Fruit fly (Drosophila melanogaster) whole organism, embryonic: ENCODE data around the gene dod.

ENCODE experiments used
- Bgb ChIP-seq: fragments of 200-800 bp; sonication (Bioruptor generic); IDR thresholded peaks from 2 replicates; pipeline ENCODE4 v1.3.6; 2022; ENCODE audit warnings: missing biosample characterization, missing genetic modification characterization; ENCODE audit not compliant: partially characterized antibody
- BtbVII ChIP-seq: fragments of 200-800 bp; sonication (Bioruptor generic); optimal IDR thresholded peaks from 3 replicates; lab custom pipeline; 2017; ENCODE audit warnings: missing biosample characterization, mild to moderate bottlenecking, missing genetic modification characterization
- CG10147 ChIP-seq: fragments of 200-800 bp; sonication (Bioruptor generic); optimal IDR thresholded peaks from 2 replicates; lab custom pipeline; 2019; ENCODE audit warnings: missing biosample characterization, mild to moderate bottlenecking, missing genetic modification characterization, moderate library complexity
- CG1233 ChIP-seq: fragments of 200-800 bp; sonication (Bioruptor generic); optimal IDR thresholded peaks from 4 replicates; lab custom pipeline; 2018; ENCODE audit warnings: missing biosample characterization, mild to moderate bottlenecking, missing genetic modification characterization
- CG13424 ChIP-seq: fragments of 200-800 bp; sonication (Bioruptor generic); optimal IDR thresholded peaks from 2 replicates; lab custom pipeline; 2019; ENCODE audit warnings: missing biosample characterization, mild to moderate bottlenecking, missing genetic modification characterization, moderate library complexity
- CG15073 ChIP-seq: fragments of 200-800 bp; sonication (Bioruptor generic); optimal IDR thresholded peaks from 2 replicates; lab custom pipeline; 2016; ENCODE audit warnings: missing biosample characterization, missing genetic modification characterization
- CG1529 ChIP-seq: fragments of 200-800 bp; sonication (Bioruptor generic); optimal IDR thresholded peaks from 3 replicates; lab custom pipeline; 2018; ENCODE audit warnings: missing biosample characterization, missing genetic modification characterization
- CG1603 ChIP-seq: fragments of 200-800 bp; sonication (Bioruptor generic); optimal IDR thresholded peaks from 2 replicates; lab custom pipeline; 2019; ENCODE audit warnings: missing biosample characterization, mild to moderate bottlenecking, missing genetic modification characterization, moderate library complexity
- CG1647 ChIP-seq: fragments of 200-800 bp; sonication (Bioruptor generic); optimal IDR thresholded peaks from 3 replicates; lab custom pipeline; 2016; ENCODE audit warnings: missing biosample characterization, missing genetic modification characterization
- CG17568 ChIP-seq: fragments of 200-800 bp; sonication (Bioruptor generic); optimal IDR thresholded peaks from 2 replicates; lab custom pipeline; 2018; ENCODE audit warnings: missing biosample characterization, mild to moderate bottlenecking, missing genetic modification characterization, moderate library complexity
- CG17912 ChIP-seq: fragments of 200-800 bp; sonication (Bioruptor generic); optimal IDR thresholded peaks from 2 replicates; lab custom pipeline; 2018; ENCODE audit warnings: missing biosample characterization, mild to moderate bottlenecking, missing genetic modification characterization
- CG1792 ChIP-seq: fragments of 200-800 bp; sonication (Bioruptor generic); optimal IDR thresholded peaks from 2 replicates; lab custom pipeline; 2016; ENCODE audit warnings: missing biosample characterization, missing genetic modification characterization
- CG2116 ChIP-seq: fragments of 200-800 bp; sonication (Bioruptor generic); optimal IDR thresholded peaks from 3 replicates; lab custom pipeline; 2018; ENCODE audit warnings: missing biosample characterization, mild to moderate bottlenecking, missing genetic modification characterization
- CG2129 ChIP-seq: fragments of 200-800 bp; sonication (Bioruptor generic); IDR thresholded peaks from 2 replicates; pipeline ENCODE4 v1.3.6; 2022; ENCODE audit warnings: missing biosample characterization, missing genetic modification characterization; ENCODE audit not compliant: partially characterized antibody
- CG31224 ChIP-seq: fragments of 200-800 bp; sonication (Bioruptor generic); IDR thresholded peaks from 2 replicates; pipeline ENCODE4 v1.3.6; 2022; ENCODE audit warnings: missing biosample characterization, missing genetic modification characterization
- CG3163 ChIP-seq: fragments of 200-800 bp; sonication (Bioruptor generic); optimal IDR thresholded peaks from 3 replicates; lab custom pipeline; 2016; ENCODE audit warnings: missing biosample characterization, missing genetic modification characterization
- CG32532 ChIP-seq: fragments of 200-800 bp; sonication (Bioruptor generic); IDR thresholded peaks from 2 replicates; pipeline ENCODE4 v1.3.6; 2022; ENCODE audit warnings: missing biosample characterization, missing genetic modification characterization
- CG3281 ChIP-seq: fragments of 200-800 bp; sonication (Bioruptor generic); optimal IDR thresholded peaks from 3 replicates; lab custom pipeline; 2017; ENCODE audit warnings: missing biosample characterization, mild to moderate bottlenecking, missing genetic modification characterization
- CG4707 ChIP-seq: fragments of 200-800 bp; sonication (Bioruptor generic); optimal IDR thresholded peaks from 2 replicates; lab custom pipeline; 2018; ENCODE audit warnings: missing biosample characterization, mild to moderate bottlenecking, missing genetic modification characterization, moderate library complexity
- CG6689 ChIP-seq: fragments of 200-800 bp; sonication (Bioruptor generic); IDR thresholded peaks from 2 replicates; pipeline ENCODE4 v1.3.6; 2022; ENCODE audit warnings: missing biosample characterization, missing genetic modification characterization
- CG8924 ChIP-seq: fragments of 200-800 bp; optimal IDR thresholded peaks from 3 replicates; lab custom pipeline; 2019; ENCODE audit warnings: missing biosample characterization, mild to moderate bottlenecking, missing genetic modification characterization, moderate library complexity
- Dek ChIP-seq: fragments of 200-800 bp; sonication (Bioruptor generic); optimal IDR thresholded peaks from 3 replicates; lab custom pipeline; 2019; ENCODE audit warnings: missing biosample characterization, mild to moderate bottlenecking, missing genetic modification characterization, moderate library complexity
- Elba2 ChIP-seq: fragments of 200-800 bp; sonication (Bioruptor generic); optimal IDR thresholded peaks from 3 replicates; lab custom pipeline; 2016; ENCODE audit warnings: missing biosample characterization, missing genetic modification characterization
- Fer1 ChIP-seq: fragments of 200-800 bp; sonication (Bioruptor generic); optimal IDR thresholded peaks from 2 replicates; lab custom pipeline; 2017; ENCODE audit warnings: missing biosample characterization, mild to moderate bottlenecking, missing genetic modification characterization
- Gug ChIP-seq: fragments of 200-800 bp; sonication (Bioruptor generic); IDR thresholded peaks from 4 replicates; pipeline ENCODE4 v1.3.6; 2022; ENCODE audit warnings: missing biosample characterization, missing genetic modification characterization
- H15 ChIP-seq: fragments of 200-800 bp; sonication (Bioruptor generic); IDR thresholded peaks from 3 replicates; pipeline ENCODE4 v1.3.6; 2022; ENCODE audit warnings: missing biosample characterization, missing genetic modification characterization
- Max ChIP-seq: fragments of 200-800 bp; sonication (Bioruptor generic); optimal IDR thresholded peaks from 2 replicates; lab custom pipeline; 2016; ENCODE audit warnings: missing biosample characterization, mild to moderate bottlenecking, missing genetic modification characterization
- NC2α ChIP-seq: fragments of 200-800 bp; sonication (Bioruptor generic); optimal IDR thresholded peaks from 2 replicates; lab custom pipeline; 2016; ENCODE audit warnings: missing biosample characterization, missing genetic modification characterization
- Sox100B ChIP-seq: fragments of 200-800 bp; sonication (Bioruptor generic); optimal IDR thresholded peaks from 3 replicates; lab custom pipeline; 2018; ENCODE audit warnings: missing biosample characterization, mild to moderate bottlenecking, missing genetic modification characterization
- Taf1 ChIP-seq: fragments of 200-800 bp; sonication (Bioruptor generic); IDR thresholded peaks from 2 replicates; pipeline ENCODE4 v1.3.6; 2022; ENCODE audit warnings: missing biosample characterization, missing genetic modification characterization
- Trl ChIP-seq, 3 experiments: fragments of >200 bp in 2 of 3; fragments of 200-800 bp in 1 of 3; sonication (Bioruptor generic) in 1 of 3; optimal IDR thresholded peaks; 2 replicates in 1 of 3; 3 replicates in 2 of 3; lab custom pipeline; 2016 to 2017; ENCODE audit warnings: missing biosample characterization in 1 of 3, missing genetic modification characterization in 1 of 3
- Xbp1 ChIP-seq: fragments of 200-800 bp; sonication (Bioruptor generic); optimal IDR thresholded peaks from 3 replicates; lab custom pipeline; 2016; ENCODE audit warnings: missing biosample characterization, mild to moderate bottlenecking, missing genetic modification characterization
- bowl ChIP-seq: fragments of 200-800 bp; sonication (Bioruptor generic); IDR thresholded peaks from 2 replicates; pipeline ENCODE4 v1.3.6; 2022; ENCODE audit warnings: missing biosample characterization, missing genetic modification characterization
- br ChIP-seq: fragments of >200 bp; optimal IDR thresholded peaks from 2 replicates; lab custom pipeline; 2017
- chinmo ChIP-seq: fragments of 200-800 bp; sonication (Bioruptor generic); IDR thresholded peaks from 4 replicates; pipeline ENCODE4 v1.3.6; 2022; ENCODE audit warnings: missing biosample characterization, missing genetic modification characterization; ENCODE audit not compliant: partially characterized antibody
- disco-r ChIP-seq: fragments of 200-800 bp; sonication (Bioruptor generic); optimal IDR thresholded peaks from 2 replicates; lab custom pipeline; 2016; ENCODE audit warnings: missing biosample characterization, missing genetic modification characterization
- eve ChIP-seq, 2 experiments: fragments of >200 bp; optimal IDR thresholded peaks; 2 replicates each; lab custom pipeline; 2017; ENCODE audit warnings: missing biosample characterization in 2 of 2, missing genetic modification characterization in 2 of 2
- fru ChIP-seq: fragments of >200 bp; optimal IDR thresholded peaks from 2 replicates; lab custom pipeline; 2017
- insv ChIP-seq, 2 experiments: fragments of 200-800 bp; sonication (Bioruptor generic); optimal IDR thresholded peaks; 3 replicates each; lab custom pipeline; 2016 to 2018; ENCODE audit warnings: missing biosample characterization in 2 of 2, missing genetic modification characterization in 2 of 2
- klu ChIP-seq: fragments of 200-800 bp; sonication (Bioruptor generic); IDR thresholded peaks from 2 replicates; pipeline ENCODE4 v1.3.6; 2022; ENCODE audit warnings: missing biosample characterization, missing genetic modification characterization
- lab ChIP-seq: fragments of 200-800 bp; sonication (Bioruptor generic); optimal IDR thresholded peaks from 3 replicates; lab custom pipeline; 2017; ENCODE audit warnings: missing biosample characterization, missing genetic modification characterization, mild to moderate bottlenecking, moderate library complexity, missing genetic modification reagents
- lmd ChIP-seq: fragments of 200-800 bp; sonication (Bioruptor generic); IDR thresholded peaks from 2 replicates; pipeline ENCODE4 v1.3.6; 2022; ENCODE audit warnings: missing biosample characterization, missing genetic modification characterization
- mirr ChIP-seq: fragments of 200-800 bp; sonication (Bioruptor generic); optimal IDR thresholded peaks from 3 replicates; lab custom pipeline; 2018; ENCODE audit warnings: missing biosample characterization, mild to moderate bottlenecking, missing genetic modification characterization
- nau ChIP-seq: fragments of 200-800 bp; sonication (Bioruptor generic); optimal IDR thresholded peaks from 3 replicates; lab custom pipeline; 2017; ENCODE audit warnings: missing biosample characterization, mild to moderate bottlenecking, missing genetic modification characterization, missing genetic modification reagents
- nom ChIP-seq: fragments of 200-800 bp; sonication (Bioruptor generic); optimal IDR thresholded peaks from 2 replicates; lab custom pipeline; 2017; ENCODE audit warnings: missing biosample characterization, missing genetic modification characterization, mild to moderate bottlenecking, moderate library complexity, missing genetic modification reagents
- oc ChIP-seq: fragments of 200-800 bp; sonication (Bioruptor generic); optimal IDR thresholded peaks from 2 replicates; lab custom pipeline; 2018; ENCODE audit warnings: missing biosample characterization, mild to moderate bottlenecking, missing genetic modification characterization, moderate library complexity
- slp2 ChIP-seq: fragments of 200-800 bp; sonication (Bioruptor generic); optimal IDR thresholded peaks from 2 replicates; lab custom pipeline; 2016; ENCODE audit warnings: missing biosample characterization, missing genetic modification characterization
- stwl ChIP-seq: fragments of 200-800 bp; sonication (Bioruptor generic); optimal IDR thresholded peaks from 3 replicates; lab custom pipeline; 2018; ENCODE audit warnings: missing biosample characterization, mild to moderate bottlenecking, missing genetic modification characterization, moderate library complexity
- tll ChIP-seq, 2 experiments: fragments of 200-800 bp in 1 of 2; fragments of >200 bp in 1 of 2; sonication (Bioruptor generic) in 1 of 2; optimal IDR thresholded peaks; 2 replicates each; lab custom pipeline; 2017 to 2019; ENCODE audit warnings: missing biosample characterization in 2 of 2, missing genetic modification characterization in 2 of 2, mild to moderate bottlenecking in 1 of 2, moderate library complexity in 1 of 2

dod gene

DNA sequence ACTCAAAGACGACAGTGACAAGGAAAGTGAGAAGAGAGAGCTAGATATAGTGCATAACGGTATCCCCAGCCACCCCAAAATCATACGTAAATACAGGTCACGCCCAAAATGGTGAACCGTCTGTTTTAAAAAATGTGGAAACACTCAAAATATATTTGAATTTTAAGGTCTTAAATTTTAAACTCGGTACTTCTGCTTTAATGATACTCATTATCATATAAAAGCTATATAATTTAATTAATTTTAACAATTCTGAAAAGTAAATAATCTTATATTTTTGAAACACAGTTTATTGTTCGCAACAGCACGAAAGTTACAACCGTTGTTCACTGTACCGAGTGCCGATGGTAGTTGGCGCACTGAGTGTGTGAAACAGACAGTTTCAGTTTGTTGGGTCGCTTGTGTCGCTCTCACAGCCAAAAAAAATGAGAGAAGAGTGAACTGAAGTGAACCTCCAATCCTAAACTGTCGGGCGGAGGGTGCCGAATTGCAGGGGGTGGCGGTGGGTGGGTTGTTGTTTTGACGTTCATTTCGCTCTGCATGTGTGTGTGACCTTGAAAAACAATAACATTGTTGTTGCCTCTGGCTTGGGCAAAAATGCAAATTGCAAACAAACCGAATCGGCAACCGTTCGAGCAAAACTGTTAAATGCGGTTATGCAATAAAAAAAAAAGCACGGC lies 21.3 kb downstream of the dod start (continued):
- TF ChIP-seq BtbVII (GFP tag; lab: Kevin White, UChicago) = peak; percentile 93
- TF ChIP-seq CG10147 (GFP tag; lab: Kevin White, UChicago) = peak; percentile 93
- TF ChIP-seq CG1792 (GFP tag; lab: Kevin White, UChicago) = no peak
- TF ChIP-seq fru (lab: Kevin White, UChicago) = no peak
- peak; percentile 72 for TF ChIP-seq CG4707 (GFP tag; lab: Kevin White, UChicago)
- no peak for TF ChIP-seq Elba2
- TF ChIP-seq oc (tag; lab: Kevin White, UChicago) = peak; percentile 85
- no peak for TF ChIP-seq tll (GFP tag; optimal IDR thresholded peaks at IDR 0.05; lab: Kevin White, UChicago)
- peak; percentile 74 for TF ChIP-seq CG31224 (GFP tag; lab: Robert Waterston, UW)
- peak; percentile 54; the same call in 1 of the 2 replicates for TF ChIP-seq bowl
- peak; percentile 87 for TF ChIP-seq CG1529
- no peak for TF ChIP-seq disco-r (GFP tag; lab: Kevin White, UChicago)
- TF ChIP-seq Taf1 (GFP tag; lab: Robert Waterston, UW) = peak; percentile 71
- TF ChIP-seq lmd (GFP tag; lab: Robert Waterston, UW) = peak; percentile 93
- peak; percentile 46 for TF ChIP-seq CG1603 (tag; lab: Kevin White, UChicago)
- peak; percentile 97 for TF ChIP-seq lab (GFP tag; lab: Kevin White, UChicago)
- peak; percentile 85 for TF ChIP-seq Xbp1 (GFP tag; lab: Kevin White, UChicago)
- peak; percentile 76; the same call in 2 of the 3 replicates for TF ChIP-seq H15 (GFP tag; lab: Robert Waterston, UW)
- peak; percentile 95 for TF ChIP-seq CG3281 (GFP tag; lab: Kevin White, UChicago)
- no peak for TF ChIP-seq br
- no peak for TF ChIP-seq CG2129 (GFP tag; lab: Robert Waterston, UW)
- no peak for TF ChIP-seq CG17912 (GFP tag; lab: Kevin White, UChicago)
- TF ChIP-seq nom = peak; percentile 55
- TF ChIP-seq mirr (GFP tag; lab: Kevin White, UChicago) = peak; percentile 47
- TF ChIP-seq slp2 (GFP tag; lab: Kevin White, UChicago) = peak; percentile 16
- TF ChIP-seq CG13424 (tag; lab: Kevin White, UChicago) = peak; percentile 96
- TF ChIP-seq Sox100B (GFP tag; lab: Kevin White, UChicago) = peak; percentile 94
- TF ChIP-seq CG3163 (GFP tag; lab: Kevin White, UChicago) = no peak
- TF ChIP-seq Trl (optimal IDR thresholded peaks at IDR 0.05; lab: Kevin White, UChicago) = peak; percentile 9 to 27
- peak; percentile 24 for TF ChIP-seq Trl (GFP tag; optimal IDR thresholded peaks at IDR 0.05; lab: Kevin White, UChicago)
- TF ChIP-seq chinmo = 0 out of 4 replicates have a peak, but pooled peaks have one; percentile 64
- TF ChIP-seq CG2116 = peak; percentile 43
- peak; percentile 94 for TF ChIP-seq Dek
- TF ChIP-seq CG1233 = peak; percentile 92
- peak; percentile 90 for TF ChIP-seq nau (GFP tag; lab: Kevin White, UChicago)
- no peak for TF ChIP-seq Bgb (GFP tag; lab: Robert Waterston, UW)
- TF ChIP-seq klu (GFP tag; lab: Robert Waterston, UW) = peak; percentile 84
- peak; percentile 87 for TF ChIP-seq CG17568 (GFP tag; lab: Kevin White, UChicago)
- TF ChIP-seq eve (GFP tag; optimal IDR thresholded peaks at IDR 0.05; lab: Kevin White, UChicago) = no peak
- TF ChIP-seq CG1647 (GFP tag; lab: Kevin White, UChicago) = peak; percentile 61
- TF ChIP-seq stwl (tag; lab: Kevin White, UChicago) = no peak
- no peak for TF ChIP-seq NC2α (GFP tag; lab: Kevin White, UChicago)
- peak; percentile 86 for TF ChIP-seq CG32532
- TF ChIP-seq Fer1 = peak; percentile 97
- peak; percentile 96 for TF ChIP-seq CG8924 (tag; lab: Kevin White, UChicago)
- peak; percentile 76 for TF ChIP-seq Max (GFP tag; lab: Kevin White, UChicago)
- TF ChIP-seq CG15073 (GFP tag; lab: Kevin White, UChicago) = peak; percentile 42
- TF ChIP-seq CG6689 = peak; percentile 89
- peak in 1 of 2 experiments; percentile 69 for TF ChIP-seq insv (GFP tag; optimal IDR thresholded peaks at IDR 0.05; lab: Kevin White, UChicago)
- TF ChIP-seq Gug = peak; percentile 89
